Fruit fly (Drosophila melanogaster) whole organism, embryonic: ENCODE measurements around the gene PEK.

ENCODE experiments used
- Atf3 ChIP-seq: fragments of 200-800 bp; sonication (Bioruptor generic); optimal IDR thresholded peaks from 3 replicates; lab custom pipeline; 2016; ENCODE audit warnings: missing biosample characterization, missing genetic modification characterization
- CG1024 ChIP-seq: fragments of 200-800 bp; sonication (Bioruptor generic); IDR thresholded peaks from 2 replicates; pipeline ENCODE4 v1.3.6; 2022; ENCODE audit warnings: missing biosample characterization, missing genetic modification characterization
- CG10274 ChIP-seq: fragments of 200-800 bp; sonication (Bioruptor generic); optimal IDR thresholded peaks from 3 replicates; lab custom pipeline; 2017; ENCODE audit warnings: missing biosample characterization, mild to moderate bottlenecking, missing genetic modification characterization
- CG11085 ChIP-seq: fragments of 200-800 bp; sonication (Bioruptor generic); IDR thresholded peaks from 2 replicates; pipeline ENCODE4 v1.3.6; 2022; ENCODE audit warnings: missing biosample characterization, missing genetic modification characterization
- CG15011 ChIP-seq: fragments of 200-800 bp; sonication (Bioruptor generic); optimal IDR thresholded peaks from 3 replicates; lab custom pipeline; 2018; ENCODE audit warnings: missing biosample characterization, mild to moderate bottlenecking, missing genetic modification characterization
- CG16815 ChIP-seq: fragments of 200-800 bp; sonication (Bioruptor generic); optimal IDR thresholded peaks from 3 replicates; lab custom pipeline; 2017; ENCODE audit warnings: missing biosample characterization, mild to moderate bottlenecking, missing genetic modification characterization
- CG2120 ChIP-seq: fragments of 200-800 bp; sonication (Bioruptor generic); optimal IDR thresholded peaks from 3 replicates; lab custom pipeline; 2016; ENCODE audit warnings: missing biosample characterization, missing genetic modification characterization
- CG2129 ChIP-seq: fragments of 200-800 bp; sonication (Bioruptor generic); IDR thresholded peaks from 2 replicates; pipeline ENCODE4 v1.3.6; 2022; ENCODE audit warnings: missing biosample characterization, missing genetic modification characterization; ENCODE audit not compliant: partially characterized antibody
- CG2678 ChIP-seq: fragments of 200-800 bp; sonication (Bioruptor generic); optimal IDR thresholded peaks from 3 replicates; lab custom pipeline; 2019; ENCODE audit warnings: missing biosample characterization, mild to moderate bottlenecking, missing genetic modification characterization, moderate library complexity
- CG3065 ChIP-seq: fragments of 200-800 bp; sonication (Bioruptor generic); optimal IDR thresholded peaks from 2 replicates; lab custom pipeline; 2016; ENCODE audit warnings: missing biosample characterization, missing genetic modification characterization
- CG3407 ChIP-seq: fragments of 200-800 bp; sonication (Bioruptor generic); optimal IDR thresholded peaks from 2 replicates; lab custom pipeline; 2018; ENCODE audit warnings: missing biosample characterization, mild to moderate bottlenecking, missing genetic modification characterization
- CG34376 ChIP-seq: fragments of 200-800 bp; sonication (Bioruptor generic); optimal IDR thresholded peaks from 2 replicates; lab custom pipeline; 2018; ENCODE audit warnings: missing biosample characterization, mild to moderate bottlenecking, missing genetic modification characterization
- CG3726 ChIP-seq: fragments of 200-800 bp; sonication (Bioruptor generic); IDR thresholded peaks from 3 replicates; pipeline ENCODE4, ENCODE4 v1.3.6; 2022; ENCODE audit warnings: missing biosample characterization, missing genetic modification characterization
- CG4282 ChIP-seq: fragments of 200-800 bp; sonication (Bioruptor generic); optimal IDR thresholded peaks from 2 replicates; lab custom pipeline; 2016; ENCODE audit warnings: missing biosample characterization, missing genetic modification characterization
- CG4707 ChIP-seq: fragments of 200-800 bp; sonication (Bioruptor generic); optimal IDR thresholded peaks from 2 replicates; lab custom pipeline; 2018; ENCODE audit warnings: missing biosample characterization, mild to moderate bottlenecking, missing genetic modification characterization, moderate library complexity
- CG4854 ChIP-seq: fragments of 200-800 bp; sonication (Bioruptor generic); optimal IDR thresholded peaks from 2 replicates; lab custom pipeline; 2016; ENCODE audit warnings: missing biosample characterization, missing genetic modification characterization, inconsistent platforms
- CG5180 ChIP-seq: fragments of 200-800 bp; sonication (Bioruptor generic); optimal IDR thresholded peaks from 3 replicates; lab custom pipeline; 2017; ENCODE audit warnings: missing biosample characterization, missing genetic modification characterization, mild to moderate bottlenecking, moderate library complexity, missing genetic modification reagents
- CG5953 ChIP-seq: fragments of 200-800 bp; sonication (Bioruptor generic); IDR thresholded peaks from 2 replicates; pipeline ENCODE4 v1.3.6; 2022; ENCODE audit warnings: missing biosample characterization, missing genetic modification characterization
- CG6254 ChIP-seq: fragments of 200-800 bp; sonication (Bioruptor generic); optimal IDR thresholded peaks from 3 replicates; lab custom pipeline; 2017; ENCODE audit warnings: mild to moderate bottlenecking, missing biosample characterization, missing genetic modification reagents, missing genetic modification characterization
- CG6854 ChIP-seq: fragments of 200-800 bp; sonication (Bioruptor generic); optimal IDR thresholded peaks from 3 replicates; lab custom pipeline; 2017; ENCODE audit warnings: missing biosample characterization, mild to moderate bottlenecking, missing genetic modification characterization
- CG8765 ChIP-seq: fragments of 200-800 bp; sonication (Bioruptor generic); IDR thresholded peaks from 2 replicates; pipeline ENCODE4 v1.3.6; 2022; ENCODE audit warnings: missing biosample characterization, missing genetic modification characterization
- CG8944 ChIP-seq: fragments of 200-800 bp; sonication (Bioruptor generic); optimal IDR thresholded peaks from 3 replicates; lab custom pipeline; 2016; ENCODE audit warnings: missing biosample characterization, missing genetic modification characterization
- Chrac-16 ChIP-seq: fragments of 200-800 bp; sonication (Bioruptor generic); optimal IDR thresholded peaks from 3 replicates; lab custom pipeline; 2016; ENCODE audit warnings: missing biosample characterization, missing genetic modification characterization
- Dad ChIP-seq: fragments of 200-800 bp; sonication (Bioruptor generic); optimal IDR thresholded peaks from 3 replicates; lab custom pipeline; 2016; ENCODE audit warnings: missing biosample characterization, missing genetic modification characterization
- Doc3 ChIP-seq: fragments of 200-800 bp; sonication (Bioruptor generic); IDR thresholded peaks from 3 replicates; pipeline ENCODE4 v1.3.6; 2022; ENCODE audit warnings: missing biosample characterization, missing genetic modification characterization; ENCODE audit not compliant: partially characterized antibody
- Eip74EF ChIP-seq, 2 experiments: fragments of 200-800 bp in 1 of 2; fragments of >200 bp in 1 of 2; sonication (Bioruptor generic) in 1 of 2; optimal IDR thresholded peaks; 2 replicates each; lab custom pipeline; 2017 to 2019; ENCODE audit warnings: missing biosample characterization in 2 of 2, missing genetic modification characterization in 2 of 2, mild to moderate bottlenecking in 1 of 2, moderate library complexity in 1 of 2
- Hey ChIP-seq: fragments of 200-800 bp; sonication (Bioruptor generic); optimal IDR thresholded peaks from 3 replicates; lab custom pipeline; 2018; ENCODE audit warnings: missing biosample characterization, mild to moderate bottlenecking, missing genetic modification characterization
- HmgD ChIP-seq: fragments of 200-800 bp; sonication (Bioruptor generic); optimal IDR thresholded peaks from 3 replicates; lab custom pipeline; 2016; ENCODE audit warnings: missing biosample characterization, missing genetic modification characterization
- Hr3 ChIP-seq: fragments of 200-800 bp; sonication (Bioruptor generic); optimal IDR thresholded peaks from 3 replicates; lab custom pipeline; 2016; ENCODE audit warnings: missing biosample characterization, missing genetic modification characterization
- Hr51 ChIP-seq, 2 experiments: fragments of 200-800 bp; sonication (Bioruptor generic); optimal IDR thresholded peaks; 2 replicates in 1 of 2; 3 replicates in 1 of 2; lab custom pipeline; 2016 to 2018; ENCODE audit warnings: missing biosample characterization in 2 of 2, missing genetic modification characterization in 2 of 2, mild to moderate bottlenecking in 1 of 2, moderate library complexity in 1 of 2
- PHDP ChIP-seq: fragments of 200-800 bp; sonication (Bioruptor generic); optimal IDR thresholded peaks from 3 replicates; lab custom pipeline; 2018; ENCODE audit warnings: missing biosample characterization, mild to moderate bottlenecking, missing genetic modification characterization, moderate library complexity
- Sox100B ChIP-seq: fragments of 200-800 bp; sonication (Bioruptor generic); optimal IDR thresholded peaks from 3 replicates; lab custom pipeline; 2018; ENCODE audit warnings: missing biosample characterization, mild to moderate bottlenecking, missing genetic modification characterization
- Sry-β ChIP-seq: fragments of 200-800 bp; sonication (Bioruptor generic); optimal IDR thresholded peaks from 2 replicates; lab custom pipeline; 2018; ENCODE audit warnings: missing biosample characterization, mild to moderate bottlenecking, missing genetic modification characterization, moderate library complexity
- Stat92E ChIP-seq, 3 experiments: fragments of >200 bp in 2 of 3; fragments of 200-800 bp in 1 of 3; sonication (Bioruptor generic) in 1 of 3; optimal IDR thresholded peaks; 2 replicates each; lab custom pipeline; 2017 to 2019; ENCODE audit warnings: missing biosample characterization in 3 of 3, missing genetic modification characterization in 3 of 3, mild to moderate bottlenecking in 1 of 3, moderate library complexity in 1 of 3
- ase ChIP-seq: fragments of 200-800 bp; sonication (Bioruptor generic); IDR thresholded peaks from 3 replicates; pipeline ENCODE4 v1.3.6; 2022; ENCODE audit warnings: missing biosample characterization, missing genetic modification characterization
- bab2 ChIP-seq: fragments of 200-800 bp; sonication (Bioruptor generic); optimal IDR thresholded peaks from 2 replicates; lab custom pipeline; 2016; ENCODE audit warnings: missing biosample characterization, missing genetic modification characterization
- eve ChIP-seq, 2 experiments: fragments of >200 bp; optimal IDR thresholded peaks; 2 replicates each; lab custom pipeline; 2017; ENCODE audit warnings: missing biosample characterization in 2 of 2, missing genetic modification characterization in 2 of 2
- gcm ChIP-seq: fragments of 200-800 bp; sonication (Bioruptor generic); optimal IDR thresholded peaks from 2 replicates; lab custom pipeline; 2019; ENCODE audit warnings: missing biosample characterization, mild to moderate bottlenecking, missing genetic modification characterization, moderate library complexity
- grn ChIP-seq: fragments of 200-800 bp; sonication (Bioruptor generic); optimal IDR thresholded peaks from 3 replicates; lab custom pipeline; 2017; ENCODE audit warnings: missing biosample characterization, missing genetic modification characterization
- gt ChIP-seq: fragments of 200-800 bp; sonication (Bioruptor generic); IDR thresholded peaks from 2 replicates; pipeline ENCODE4 v1.3.6; 2022; ENCODE audit warnings: missing biosample characterization, missing genetic modification characterization
- ham ChIP-seq: fragments of 200-800 bp; sonication (Bioruptor generic); IDR thresholded peaks from 2 replicates; pipeline ENCODE4 v1.3.6; 2022; ENCODE audit warnings: missing biosample characterization, missing genetic modification characterization
- hbn ChIP-seq: fragments of 200-800 bp; sonication (Bioruptor generic); IDR thresholded peaks from 2 replicates; pipeline ENCODE4 v1.3.6; 2022; ENCODE audit warnings: missing biosample characterization, missing genetic modification characterization; ENCODE audit not compliant: partially characterized antibody
- hkb ChIP-seq, 2 experiments: fragments of 200-800 bp in 1 of 2; fragments of >200 bp in 1 of 2; sonication (Bioruptor generic) in 1 of 2; IDR thresholded peaks in 1 of 2; optimal IDR thresholded peaks in 1 of 2; 2 replicates each; pipeline versions ENCODE4 v1.3.6 to Lab custom; 2017 to 2022; ENCODE audit warnings: missing biosample characterization in 1 of 2, missing genetic modification characterization in 1 of 2
- maf-S ChIP-seq: fragments of 200-800 bp; sonication (Bioruptor generic); optimal IDR thresholded peaks from 2 replicates; lab custom pipeline; 2016; ENCODE audit warnings: missing biosample characterization, missing genetic modification characterization
- mirr ChIP-seq: fragments of 200-800 bp; sonication (Bioruptor generic); optimal IDR thresholded peaks from 3 replicates; lab custom pipeline; 2018; ENCODE audit warnings: missing biosample characterization, mild to moderate bottlenecking, missing genetic modification characterization
- onecut ChIP-seq: fragments of 200-800 bp; sonication (Bioruptor generic); IDR thresholded peaks from 2 replicates; pipeline ENCODE4 v1.3.6; 2022; ENCODE audit warnings: missing biosample characterization, missing genetic modification characterization
- org-1 ChIP-seq: fragments of 200-800 bp; sonication (Bioruptor generic); optimal IDR thresholded peaks from 2 replicates; lab custom pipeline; 2017; ENCODE audit warnings: missing biosample characterization, missing genetic modification characterization
- sna ChIP-seq: fragments of 200-800 bp; sonication (Bioruptor generic); IDR thresholded peaks from 2 replicates; pipeline ENCODE4 v1.3.6; 2022; ENCODE audit warnings: missing biosample characterization, missing genetic modification characterization; ENCODE audit not compliant: partially characterized antibody
- tx ChIP-seq: fragments of 200-800 bp; sonication (Bioruptor generic); optimal IDR thresholded peaks from 2 replicates; lab custom pipeline; 2016; ENCODE audit warnings: missing biosample characterization, missing genetic modification characterization
- vnd ChIP-seq: fragments of 200-800 bp; sonication (Bioruptor generic); IDR thresholded peaks from 3 replicates; pipeline ENCODE4 v1.3.6; 2022; ENCODE audit warnings: missing biosample characterization, missing genetic modification characterization; ENCODE audit not compliant: partially characterized antibody

PEK gene

DNA sequence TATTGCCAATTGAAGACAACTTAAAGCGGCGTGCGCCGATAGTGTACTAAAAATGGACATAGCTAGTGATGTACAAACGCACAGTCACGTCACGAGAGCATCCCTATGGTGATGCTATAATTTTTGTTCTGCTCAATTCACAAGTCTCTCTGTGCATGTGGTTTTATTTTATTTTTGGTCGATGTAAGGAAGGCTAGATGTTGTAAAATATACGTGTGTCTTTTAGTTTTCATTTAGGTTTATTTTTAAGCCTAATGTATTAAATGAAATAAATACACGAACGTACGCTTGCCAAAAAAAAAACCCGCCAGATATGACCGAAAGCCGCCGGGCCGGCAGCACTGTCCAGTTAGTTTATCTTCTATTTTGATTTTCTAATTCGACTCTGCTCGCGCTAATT, 10.0 kb upstream of the PEK start, which contains the start of the genes CG45100, HDAC3 and Hcs (continued):
- no peak for TF ChIP-seq ham
- peak; percentile 88 for TF ChIP-seq hbn (GFP tag; lab: Robert Waterston, UW)
- no peak for TF ChIP-seq CG6254 (GFP tag; lab: Kevin White, UChicago)
- TF ChIP-seq grn (GFP tag; lab: Kevin White, UChicago): no peak
- no peak for TF ChIP-seq CG2678 (tag; lab: Kevin White, UChicago)
- TF ChIP-seq onecut: no peak
- peak in 1 of 2 experiments; percentile 55 for TF ChIP-seq Hr51 (GFP tag; optimal IDR thresholded peaks at IDR 0.05; lab: Kevin White, UChicago)
- TF ChIP-seq CG5953 (GFP tag; lab: Robert Waterston, UW): no peak
- TF ChIP-seq CG4707 (GFP tag; lab: Kevin White, UChicago): no peak
- TF ChIP-seq CG11085 (GFP tag; lab: Robert Waterston, UW): no peak
- TF ChIP-seq maf-S (GFP tag; lab: Kevin White, UChicago): peak; percentile 20
- TF ChIP-seq CG15011 (GFP tag; lab: Kevin White, UChicago): no peak
- TF ChIP-seq mirr (GFP tag; lab: Kevin White, UChicago): no peak
- no peak for TF ChIP-seq CG3726 (GFP tag; lab: Robert Waterston, UW)
- TF ChIP-seq hkb (optimal IDR thresholded peaks at IDR 0.05; lab: Kevin White, UChicago): peak; percentile 87
- no peak for TF ChIP-seq hkb (GFP tag; IDR thresholded peaks at IDR 0.05; lab: Robert Waterston, UW)
- peak; percentile 51 for TF ChIP-seq Chrac-16 (GFP tag; lab: Kevin White, UChicago)
- TF ChIP-seq Dad (GFP tag; lab: Kevin White, UChicago): peak; percentile 67
- TF ChIP-seq Eip74EF (GFP tag; optimal IDR thresholded peaks at IDR 0.05; lab: Kevin White, UChicago): no peak
- no peak for TF ChIP-seq CG5180
- TF ChIP-seq Atf3 (GFP tag; lab: Kevin White, UChicago): peak; percentile 2
- no peak for TF ChIP-seq Hey (tag; lab: Kevin White, UChicago)
- TF ChIP-seq CG34376 (GFP tag; lab: Kevin White, UChicago): peak; percentile 59
- peak; percentile 88 for TF ChIP-seq Doc3 (GFP tag; lab: Robert Waterston, UW)
- no peak for TF ChIP-seq CG4854
- TF ChIP-seq Sox100B: no peak
- TF ChIP-seq bab2 (GFP tag; lab: Kevin White, UChicago): peak; percentile 17
- peak; percentile 32 for TF ChIP-seq CG8944 (GFP tag; lab: Kevin White, UChicago)
- no peak for TF ChIP-seq org-1 (GFP tag; lab: Kevin White, UChicago)
- TF ChIP-seq CG8765 (GFP tag; lab: Robert Waterston, UW): no peak
- TF ChIP-seq gt (GFP tag; lab: Robert Waterston, UW): no peak
- peak; percentile 33 for TF ChIP-seq tx (GFP tag; lab: Kevin White, UChicago)
- no peak for TF ChIP-seq CG3065 (GFP tag; lab: Kevin White, UChicago)
- peak; percentile 100 for TF ChIP-seq Sry-β (GFP tag; lab: Kevin White, UChicago)
- no peak for TF ChIP-seq Stat92E (GFP tag; optimal IDR thresholded peaks at IDR 0.05; lab: Kevin White, UChicago)
- TF ChIP-seq CG16815 (GFP tag; lab: Kevin White, UChicago): no peak
- TF ChIP-seq HmgD (GFP tag; lab: Kevin White, UChicago): peak; percentile 24
- TF ChIP-seq CG4282 (GFP tag; lab: Kevin White, UChicago): no peak
- no peak for TF ChIP-seq PHDP (tag; lab: Kevin White, UChicago)
- peak; percentile 85 for TF ChIP-seq CG2129 (GFP tag; lab: Robert Waterston, UW)
- no peak for TF ChIP-seq CG1024 (GFP tag; lab: Robert Waterston, UW)
- TF ChIP-seq CG2120 (GFP tag; lab: Kevin White, UChicago): peak; percentile 82
- TF ChIP-seq eve (GFP tag; optimal IDR thresholded peaks at IDR 0.05; lab: Kevin White, UChicago): peak in 1 of 2 experiments; percentile 1
- no peak for TF ChIP-seq CG3407 (GFP tag; lab: Kevin White, UChicago)
- no peak for TF ChIP-seq ase (GFP tag; lab: Robert Waterston, UW)
- no peak for TF ChIP-seq CG10274 (GFP tag; lab: Kevin White, UChicago)
- TF ChIP-seq sna (GFP tag; lab: Robert Waterston, UW): peak; percentile 84
- TF ChIP-seq CG6854: no peak
- peak; percentile 92 for TF ChIP-seq vnd (GFP tag; lab: Robert Waterston, UW)
- peak; percentile 47 for TF ChIP-seq Hr3 (GFP tag; lab: Kevin White, UChicago)
- no peak for TF ChIP-seq gcm (GFP tag; lab: Kevin White, UChicago)
